Fruit fly (Drosophila melanogaster) whole organism, embryonic: ENCODE measurements around the gene Nup358.

Experiments used
- Bgb ChIP-seq: fragments of 200-800 bp; sonication (Bioruptor generic); IDR thresholded peaks from 2 replicates; pipeline ENCODE4 v1.3.6; 2022; ENCODE audit warnings: missing biosample characterization, missing genetic modification characterization; ENCODE audit not compliant: partially characterized antibody
- CG13424 ChIP-seq: fragments of 200-800 bp; sonication (Bioruptor generic); optimal IDR thresholded peaks from 2 replicates; lab custom pipeline; 2019; ENCODE audit warnings: missing biosample characterization, mild to moderate bottlenecking, missing genetic modification characterization, moderate library complexity
- CG14965 ChIP-seq: fragments of 200-800 bp; sonication (Bioruptor generic); optimal IDR thresholded peaks from 2 replicates; lab custom pipeline; 2016; ENCODE audit warnings: missing biosample characterization, missing genetic modification characterization, borderline replicate concordance
- CG31441 ChIP-seq: fragments of 200-800 bp; sonication (Bioruptor generic); IDR thresholded peaks from 2 replicates; pipeline ENCODE4 v1.3.6; 2022; ENCODE audit warnings: missing biosample characterization, missing genetic modification characterization
- CG34422 ChIP-seq: fragments of 200-800 bp; sonication (Bioruptor generic); IDR thresholded peaks from 3 replicates; pipeline ENCODE4 v1.3.6; 2022; ENCODE audit warnings: missing biosample characterization, missing genetic modification characterization
- D ChIP-seq, 2 experiments: fragments of 200-800 bp in 1 of 2; fragments of >200 bp in 1 of 2; sonication (Bioruptor generic) in 1 of 2; optimal IDR thresholded peaks; 2 replicates in 1 of 2; 3 replicates in 1 of 2; lab custom pipeline; 2017; ENCODE audit warnings: mild to moderate bottlenecking in 1 of 2, missing biosample characterization in 1 of 2, missing genetic modification characterization in 1 of 2, missing genetic modification reagents in 1 of 2
- E2f2 ChIP-seq: fragments of 200-800 bp; sonication (Bioruptor generic); IDR thresholded peaks from 2 replicates; pipeline ENCODE4 v1.3.6; 2022; ENCODE audit warnings: missing biosample characterization, missing genetic modification characterization
- Fer1 ChIP-seq: fragments of 200-800 bp; sonication (Bioruptor generic); optimal IDR thresholded peaks from 2 replicates; lab custom pipeline; 2017; ENCODE audit warnings: missing biosample characterization, mild to moderate bottlenecking, missing genetic modification characterization
- abd-A ChIP-seq: fragments of 200-800 bp; sonication (Bioruptor generic); optimal IDR thresholded peaks from 3 replicates; lab custom pipeline; 2019; ENCODE audit warnings: missing biosample characterization, mild to moderate bottlenecking, missing genetic modification characterization, moderate library complexity
- ac ChIP-seq: fragments of 200-800 bp; sonication (Bioruptor generic); optimal IDR thresholded peaks from 3 replicates; lab custom pipeline; 2017; ENCODE audit warnings: missing biosample characterization, mild to moderate bottlenecking, missing genetic modification characterization
- ash1 ChIP-seq: fragments of 200-800 bp; sonication (Bioruptor generic); optimal IDR thresholded peaks from 2 replicates; lab custom pipeline; 2018; ENCODE audit warnings: missing biosample characterization, mild to moderate bottlenecking, missing genetic modification characterization
- hb ChIP-seq: fragments of 200-800 bp; sonication (Bioruptor generic); IDR thresholded peaks from 3 replicates; pipeline ENCODE4 v1.3.6; 2022; ENCODE audit warnings: missing biosample characterization, missing genetic modification characterization; ENCODE audit not compliant: partially characterized antibody
- jigr1 ChIP-seq: fragments of 200-800 bp; sonication (Bioruptor generic); IDR thresholded peaks from 3 replicates; pipeline ENCODE4 v1.3.6; 2022; ENCODE audit warnings: missing biosample characterization, missing genetic modification characterization
- psq ChIP-seq: fragments of 200-800 bp; sonication (Bioruptor generic); optimal IDR thresholded peaks from 2 replicates; lab custom pipeline; 2017; ENCODE audit warnings: missing biosample characterization, missing genetic modification characterization

dm6 chr3R:25247379-25247869, 1.7 kb upstream of the Nup358 start, which contains the start of the genes RpS27 and Nup37:
- TF ChIP-seq CG13424 (tag; lab: Kevin White, UChicago) = peak; percentile 88
- TF ChIP-seq CG34422 (GFP tag; lab: Robert Waterston, UW) = peak; percentile 97
- peak; percentile 94 for TF ChIP-seq psq
- peak; percentile 85 for TF ChIP-seq E2f2
- TF ChIP-seq D (optimal IDR thresholded peaks at IDR 0.05; lab: Kevin White, UChicago) = no peak
- TF ChIP-seq D (GFP tag; optimal IDR thresholded peaks at IDR 0.05; lab: Kevin White, UChicago) = peak; percentile 96
- TF ChIP-seq abd-A = no peak
- peak; percentile 98 for TF ChIP-seq CG31441 (GFP tag; lab: Robert Waterston, UW)
- TF ChIP-seq Fer1 (GFP tag; lab: Kevin White, UChicago) = peak; percentile 98
- TF ChIP-seq hb = no peak
- TF ChIP-seq Bgb (GFP tag; lab: Robert Waterston, UW) = peak; percentile 43; the same call in 1 of the 2 replicates
- peak; percentile 91 for TF ChIP-seq CG14965 (GFP tag; lab: Kevin White, UChicago)
- TF ChIP-seq ash1 (GFP tag; lab: Kevin White, UChicago) = peak; percentile 99
- TF ChIP-seq jigr1 (GFP tag; lab: Robert Waterston, UW) = peak; percentile 72; the same call in 1 of the 3 replicates
- TF ChIP-seq ac (GFP tag; lab: Kevin White, UChicago) = peak; percentile 99
